Worm (Caenorhabditis elegans): Measurements from ENCODE around the gene sre-4.
"Not testable (repeated sequence)": the region's sequence is repeated elsewhere in the genome, so short reads cannot be mapped to it uniquely, and the experiment has no call there.

The sre-4 gene

DNA sequence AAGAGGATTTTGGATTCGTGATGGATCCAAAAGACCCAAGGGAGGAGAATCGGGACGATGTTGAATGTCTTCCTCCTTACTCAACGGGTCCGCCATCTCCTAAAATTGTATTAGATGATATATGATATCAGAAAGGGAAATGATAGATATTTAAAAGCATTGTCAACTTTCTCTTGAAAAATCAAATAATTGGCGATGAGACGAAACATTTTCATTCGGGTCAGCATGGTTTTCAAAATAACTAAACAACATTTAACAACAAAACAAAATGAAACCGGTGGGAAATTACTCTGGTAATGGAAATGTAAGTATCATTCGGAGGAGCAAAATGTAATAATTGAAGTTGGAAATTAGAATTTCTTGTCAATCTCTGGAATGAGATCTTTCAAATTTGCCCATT lies 11.9 kb upstream of the sre-4 start, which contains the start of gene pis-1:
Gene pis-1 (minus strand): TSS at position 101 of the 400 bp plus-strand sequence.
- TF ChIP-seq unc-62 (GFP tag; optimal IDR thresholded peaks at IDR 0.05), result no peak

DNA sequence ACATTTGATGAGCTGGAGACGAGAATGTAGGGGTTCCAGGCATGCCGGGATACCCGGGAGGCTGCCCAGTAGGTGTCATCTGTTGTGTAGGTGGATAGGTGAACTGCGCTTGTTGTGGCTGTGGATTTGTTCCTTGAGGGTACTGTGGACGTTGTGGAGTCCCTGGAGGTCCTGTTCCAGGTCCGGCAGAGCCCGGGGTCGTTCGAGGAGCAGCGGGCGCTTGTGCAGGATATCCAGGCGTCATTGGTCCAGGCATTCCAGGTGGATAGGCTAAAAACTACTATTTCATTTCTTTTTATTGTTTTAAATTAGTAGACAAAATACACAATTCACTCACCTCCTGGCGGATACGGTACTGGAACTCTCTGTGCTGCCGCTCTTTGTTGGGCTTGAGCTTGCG lies 10.7 kb upstream of the sre-4 start:
- no peak for TF ChIP-seq unc-62 (GFP tag; optimal IDR thresholded peaks at IDR 0.05)

DNA sequence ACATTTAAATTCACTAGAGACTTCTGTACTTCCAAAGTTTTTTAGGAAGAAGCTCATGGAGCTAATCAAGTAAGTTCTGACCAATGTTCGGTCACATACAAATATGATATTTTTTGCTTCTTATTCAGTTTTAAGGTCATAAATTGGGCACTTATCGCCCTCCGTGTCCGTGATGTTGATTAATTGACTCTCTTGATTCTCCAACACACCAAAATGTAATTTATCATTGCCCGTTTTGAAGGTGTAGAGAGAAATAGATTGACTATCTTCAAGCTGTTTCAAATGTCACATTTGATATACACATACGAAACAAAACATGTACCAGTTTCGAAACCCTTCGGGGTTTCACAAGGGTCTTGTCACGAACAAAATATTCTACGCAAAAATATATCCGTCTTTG lies 6.1 kb upstream of the sre-4 start:
- TF ChIP-seq unc-62 (GFP tag; optimal IDR thresholded peaks at IDR 0.05), result no peak

DNA sequence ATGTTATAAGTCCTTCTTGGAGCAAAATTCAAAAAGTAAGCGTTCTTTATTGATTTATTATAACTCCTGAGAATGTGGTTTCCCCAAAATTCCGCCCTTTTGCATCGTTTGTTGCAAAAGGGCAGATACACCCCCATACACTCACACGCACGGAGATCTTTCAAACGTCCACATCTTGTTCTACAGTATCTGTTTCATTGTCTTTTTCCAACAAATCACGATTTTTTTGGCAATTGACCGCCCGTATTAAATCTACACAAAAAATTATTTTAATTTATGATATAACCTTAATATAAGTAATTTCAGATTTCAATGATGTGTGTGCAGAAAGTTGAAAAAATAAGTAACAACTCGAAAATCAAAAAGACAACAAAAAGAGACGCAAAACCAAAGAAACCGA lies 4.9 kb upstream of the sre-4 start, which contains the start of gene T13F2.4:
Gene T13F2.4 (plus strand): TSS at position 301 of the 400 bp plus-strand sequence.
- TF ChIP-seq unc-62 (GFP tag; optimal IDR thresholded peaks at IDR 0.05), result no peak

DNA sequence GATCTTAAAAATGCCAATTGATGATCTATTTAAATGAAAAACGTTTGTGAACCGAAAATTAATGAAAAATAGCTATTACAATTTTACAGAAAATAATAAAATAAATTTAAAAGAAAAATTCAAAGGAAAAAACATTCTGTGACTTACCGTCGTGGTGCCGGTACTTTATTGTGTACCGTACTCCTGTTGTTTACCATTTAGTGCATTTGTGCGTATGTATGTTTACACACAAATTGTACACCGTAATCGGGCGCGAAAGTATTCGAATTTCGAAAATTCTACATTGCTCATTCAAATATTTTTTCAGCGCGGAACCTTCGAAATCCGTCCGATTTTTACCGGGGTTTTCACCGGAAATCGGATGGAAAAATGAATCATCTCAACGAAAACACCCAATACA lies 6.6 kb downstream of the sre-4 start, which contains the start of gene T13F2.6:
Gene T13F2.6 (plus strand): TSS at position 306 of the 400 bp plus-strand sequence.
- TF ChIP-seq unc-62 (GFP tag; optimal IDR thresholded peaks at IDR 0.05), result no peak

DNA sequence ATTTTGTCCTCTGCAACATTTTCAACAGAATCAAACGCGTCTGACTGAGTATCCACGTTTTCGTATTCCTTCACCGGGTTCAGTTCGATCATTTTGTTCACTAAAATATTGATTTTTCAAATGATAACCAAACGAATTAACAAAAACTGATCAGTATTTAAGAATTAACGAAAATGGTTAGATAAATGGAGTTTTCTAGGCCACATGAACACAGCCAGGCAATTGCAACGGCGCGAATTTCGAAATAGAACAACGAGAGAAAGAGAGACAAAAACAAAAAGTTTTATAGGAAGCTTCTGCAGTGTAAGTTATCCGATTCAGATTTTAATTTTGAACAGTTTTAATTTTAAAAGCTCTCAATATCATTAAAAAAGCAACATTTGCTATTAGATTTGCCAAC lies 7.1 kb downstream of the sre-4 start, which contains the start of gene sna-2:
Gene sna-2 (minus strand): TSS at position 100 of the 400 bp plus-strand sequence.
- no peak for TF ChIP-seq unc-62 (GFP tag; optimal IDR thresholded peaks at IDR 0.05)

DNA sequence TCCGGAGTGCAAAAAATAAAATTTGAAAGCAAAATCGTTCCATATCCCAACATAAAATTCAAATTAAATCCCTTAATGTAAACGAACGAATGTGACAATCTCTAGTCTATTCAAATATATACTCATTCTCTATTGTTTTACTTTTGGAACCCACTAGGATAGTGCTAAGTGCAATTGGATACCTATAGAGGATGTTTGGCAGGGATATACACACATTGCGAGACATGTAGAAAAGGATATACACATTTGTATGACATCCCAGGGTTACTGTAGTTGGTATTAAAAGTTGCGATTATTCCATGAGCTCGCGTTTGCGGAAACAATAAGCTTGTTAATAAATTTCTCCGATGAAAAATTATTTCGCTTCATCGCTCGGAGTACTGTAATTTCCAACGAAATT lies 11.1 kb downstream of the sre-4 start:
- TF ChIP-seq unc-62 (GFP tag; optimal IDR thresholded peaks at IDR 0.05), result no peak

DNA sequence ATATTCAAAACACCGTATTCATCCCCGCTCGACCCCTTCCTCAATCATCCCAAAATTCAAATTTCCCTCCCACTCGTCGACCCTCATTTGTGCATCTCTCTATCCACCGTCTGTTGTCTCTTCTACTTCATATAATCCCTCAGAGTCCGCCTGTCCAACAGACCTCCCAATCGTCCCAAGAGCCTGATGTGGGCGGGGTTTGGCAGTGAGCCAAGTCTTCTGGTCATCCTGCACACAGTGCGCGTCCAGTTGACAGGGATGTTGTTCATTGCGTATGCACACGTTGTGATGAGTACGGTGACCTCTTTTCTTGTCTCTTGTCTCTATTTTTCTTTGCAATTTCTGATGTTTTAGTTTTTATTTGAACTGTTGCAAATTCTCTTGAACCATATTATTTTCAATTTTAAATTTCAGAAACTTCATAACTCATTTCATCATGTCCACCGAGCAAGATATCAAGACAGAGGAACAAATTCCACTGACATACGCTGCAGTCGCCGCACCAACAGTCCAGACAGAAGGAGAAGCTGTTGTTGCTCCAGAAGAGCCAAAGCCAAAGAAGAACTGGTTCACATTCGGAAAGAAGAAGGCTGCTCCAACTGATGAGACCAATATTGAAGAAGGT lies 12.4 kb downstream of the sre-4 start, which contains the start of gene cav-1:
Gene cav-1 (plus strand): TSS at position 415 of the 625 bp plus-strand sequence.
- TF ChIP-seq unc-62 (GFP tag; optimal IDR thresholded peaks at IDR 0.05), result no peak

DNA sequence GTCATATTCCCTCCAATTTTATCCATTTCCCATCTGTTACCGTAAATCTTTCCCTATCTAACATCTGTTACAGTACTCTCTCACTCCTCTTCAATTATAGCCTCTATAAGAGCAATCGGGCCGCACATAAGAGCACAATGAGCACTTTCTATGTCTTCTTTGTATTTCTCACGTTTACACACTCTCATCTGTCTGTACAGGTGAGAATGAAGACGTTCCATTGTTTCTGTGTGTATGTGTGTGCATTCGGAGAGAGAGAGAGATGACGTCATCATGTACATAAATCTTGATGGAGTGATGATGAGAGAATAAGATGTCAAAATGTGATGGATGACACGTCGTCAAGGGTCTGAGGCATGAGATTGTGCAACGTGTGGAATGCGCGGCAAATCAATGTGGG lies 13.8 kb downstream of the sre-4 start:
- no peak for TF ChIP-seq unc-62 (GFP tag; optimal IDR thresholded peaks at IDR 0.05)

DNA sequence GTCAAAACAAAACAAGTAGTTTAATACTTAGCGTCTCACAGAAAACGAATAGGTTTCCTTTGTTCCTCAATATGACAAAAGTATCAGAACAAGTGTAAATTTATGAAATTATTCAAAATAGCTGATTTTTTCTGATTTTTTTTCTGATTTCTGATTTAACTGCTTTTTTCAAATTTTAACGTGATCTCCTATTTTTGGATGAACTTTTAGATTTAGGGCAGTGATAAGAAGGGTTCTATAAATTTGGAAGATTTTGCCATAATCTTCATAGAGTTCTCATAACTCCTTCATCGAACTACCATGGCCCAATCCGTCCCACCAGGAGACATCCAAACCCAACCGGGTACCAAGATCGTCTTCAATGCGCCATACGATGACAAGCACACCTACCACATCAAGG lies 14.8 kb downstream of the sre-4 start, which contains the start of gene msp-78:
Gene msp-78 (plus strand): TSS at position 301 of the 400 bp plus-strand sequence.
- not testable (repeated sequence) for TF ChIP-seq unc-62 (GFP tag; optimal IDR thresholded peaks at IDR 0.05)

DNA sequence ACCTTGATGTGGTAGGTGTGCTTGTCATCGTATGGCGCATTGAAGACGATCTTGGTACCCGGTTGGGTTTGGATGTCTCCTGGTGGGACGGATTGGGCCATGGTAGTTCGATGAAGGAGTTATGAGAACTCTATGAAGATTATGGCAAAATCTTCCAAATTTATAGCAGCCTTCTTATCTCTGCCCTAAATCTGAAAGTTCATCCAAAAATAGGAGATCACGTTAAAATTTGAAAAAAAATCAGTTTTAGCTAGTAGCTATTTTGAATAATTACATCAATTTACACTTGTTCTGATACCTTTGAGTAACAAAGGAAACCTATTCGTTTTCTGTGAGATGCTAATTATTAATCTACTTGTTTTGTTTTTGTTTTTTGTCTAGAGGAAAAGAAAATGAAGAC lies 17.5 kb downstream of the sre-4 start, which contains the start of gene msp-79:
Gene msp-79 (minus strand): TSS at position 101 of the 400 bp plus-strand sequence.
- not testable (repeated sequence) for TF ChIP-seq unc-62 (GFP tag; optimal IDR thresholded peaks at IDR 0.05)

DNA sequence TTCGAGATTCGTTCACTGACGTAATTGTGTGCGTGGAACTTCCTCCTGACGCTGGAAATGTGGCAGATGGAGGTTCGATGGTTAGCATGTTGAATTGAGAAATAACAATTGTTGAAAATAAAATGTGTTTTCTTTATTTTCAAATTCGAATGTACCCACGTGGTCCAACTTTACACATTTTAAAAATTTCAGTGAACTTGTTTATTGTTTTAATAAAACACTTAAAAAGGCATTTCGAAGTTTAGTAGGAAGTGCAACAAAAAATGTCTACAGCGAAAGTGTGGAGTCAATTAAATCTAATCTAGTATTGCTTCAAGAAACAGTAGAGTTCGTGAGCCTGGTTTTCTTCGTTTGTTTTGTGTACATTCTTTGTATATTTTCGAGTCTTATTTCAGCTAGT lies 18.3 kb downstream of the sre-4 start, which contains the start of gene ssp-36:
Gene ssp-36 (minus strand): TSS at position 101 of the 400 bp plus-strand sequence.
- no peak for TF ChIP-seq unc-62 (GFP tag; optimal IDR thresholded peaks at IDR 0.05)

DNA sequence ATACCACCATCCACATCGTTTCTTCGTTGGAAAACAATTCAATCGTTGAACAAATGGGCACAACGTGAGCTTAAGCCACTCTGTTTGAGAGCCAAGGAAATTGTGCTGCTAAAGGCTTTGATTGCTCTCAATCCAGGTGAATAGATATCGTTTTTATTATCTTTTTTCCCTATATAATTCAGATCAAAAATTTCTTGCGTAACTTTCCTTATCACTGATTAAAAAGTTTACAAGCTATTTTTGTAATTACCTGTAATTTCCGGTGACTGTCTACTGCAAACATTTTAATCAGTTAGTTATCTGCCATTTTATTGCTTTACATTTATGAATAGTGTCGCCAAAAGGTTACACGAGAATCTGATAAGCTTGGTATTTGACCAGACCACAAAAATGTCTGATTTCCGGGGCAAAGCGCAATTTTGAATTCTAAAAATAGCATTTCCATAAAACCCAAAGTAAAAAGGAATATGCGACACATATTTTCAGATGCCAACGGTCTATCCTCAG lies 21.9 kb downstream of the sre-4 start:
- TF ChIP-seq unc-62 (GFP tag; optimal IDR thresholded peaks at IDR 0.05), result no peak

DNA sequence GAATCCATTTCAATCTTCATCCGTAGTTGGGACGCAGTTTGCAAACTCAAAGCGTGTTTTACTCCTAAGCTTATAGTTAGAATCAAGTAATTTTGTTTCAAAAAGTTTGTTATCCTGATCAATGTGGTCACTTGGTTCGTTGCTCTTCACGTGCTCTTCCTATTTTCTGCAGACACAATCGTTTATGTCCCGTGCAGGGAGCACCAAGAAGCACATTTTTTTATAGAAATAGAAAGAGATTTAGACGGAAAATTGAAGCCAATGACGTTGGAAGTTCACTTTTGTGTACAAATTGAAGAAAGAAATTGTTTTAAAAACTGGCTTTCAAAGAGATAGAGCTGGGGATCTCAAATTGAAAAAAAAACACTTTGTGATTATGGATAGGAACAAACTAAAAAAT lies 22.8 kb downstream of the sre-4 start:
- TF ChIP-seq unc-62 (GFP tag; optimal IDR thresholded peaks at IDR 0.05), result no peak

DNA sequence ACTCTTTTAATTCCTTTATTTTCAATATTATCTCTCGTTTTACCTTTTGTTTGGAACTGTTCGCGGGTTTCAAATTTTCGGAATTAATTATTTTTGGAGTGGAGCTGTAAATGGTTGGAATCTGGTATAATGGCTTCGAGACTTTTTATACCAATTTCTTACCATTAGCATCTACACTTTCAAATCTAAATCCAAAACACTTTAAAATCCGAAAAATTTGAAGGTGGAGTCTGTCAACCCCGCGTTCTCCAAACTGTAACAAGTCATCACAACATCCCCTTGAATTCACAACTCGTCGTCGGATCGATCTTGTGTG lies 27.2 kb downstream of the sre-4 start, which contains the start of gene nhr-97:
Gene nhr-97 (plus strand): TSS at position 217 of the 316 bp plus-strand sequence.
- TF ChIP-seq unc-62 (GFP tag; optimal IDR thresholded peaks at IDR 0.05), result no peak

DNA sequence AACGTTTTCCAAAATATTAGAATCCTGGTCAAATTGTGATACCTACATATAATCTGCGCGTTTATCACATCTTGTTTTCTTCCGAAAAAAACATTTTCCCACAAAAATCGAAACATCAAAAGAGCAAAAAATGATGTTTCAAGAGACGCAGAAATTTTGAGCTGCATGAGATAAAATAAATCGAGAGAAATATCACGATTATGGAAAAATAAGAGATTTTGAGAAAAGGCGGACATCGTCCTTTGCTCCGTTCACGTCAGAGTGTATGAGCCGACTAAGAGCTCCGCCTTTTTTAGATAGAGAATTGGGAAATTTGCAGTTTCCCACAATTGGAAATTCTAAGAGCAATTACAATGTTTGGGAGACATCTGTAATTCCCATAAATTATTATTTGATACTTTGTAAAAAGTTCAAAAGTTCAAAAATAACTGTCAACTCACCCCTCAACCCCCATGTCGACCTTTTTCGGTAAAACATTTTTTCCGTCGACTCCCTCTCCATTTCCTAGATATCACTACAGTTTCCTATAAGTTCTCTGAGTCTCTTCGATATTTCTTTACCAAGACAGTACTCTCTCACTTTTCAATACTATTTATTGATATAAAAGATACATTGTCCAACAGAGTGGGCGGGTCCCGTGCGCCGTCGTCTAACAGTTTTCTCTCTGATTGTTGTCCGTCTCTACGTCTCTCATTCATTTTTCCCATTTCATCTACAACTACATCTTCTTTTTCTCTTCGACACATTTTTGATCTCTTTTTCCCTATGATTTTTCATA lies 27.8 kb downstream of the sre-4 start:
- TF ChIP-seq unc-62 (GFP tag; optimal IDR thresholded peaks at IDR 0.05), result no peak
